Worm (Caenorhabditis elegans) whole organism, L1 larva: ENCODE data around the gene slc-30A9.
"Not testable (repeated sequence)": the region's sequence is repeated elsewhere in the genome, so short reads cannot be mapped to it uniquely, and the experiment has no call there.

Source experiments
- C34B4.2 ChIP-seq: sonication (generic microtip); optimal IDR thresholded peaks from 2 replicates; lab custom pipeline; 2017; ENCODE audit warnings: mild to moderate bottlenecking, missing genetic modification characterization, missing compliant biosample characterization
- Y116A8C.19 ChIP-seq: sonication (generic microtip); optimal IDR thresholded peaks from 2 replicates; lab custom pipeline; 2016; ENCODE audit warnings: missing compliant biosample characterization, missing genetic modification characterization, borderline replicate concordance
- blmp-1 ChIP-seq: fragments of 150-350 bp; optimal IDR thresholded peaks from 2 replicates; lab custom pipeline; 2014; ENCODE audit warnings: missing biosample characterization, missing genetic modification characterization
- ceh-63 ChIP-seq: fragments of 200-800 bp; sonication (Bioruptor generic); optimal IDR thresholded peaks from 2 replicates; lab custom pipeline; 2018; ENCODE audit warnings: mild to moderate bottlenecking, missing genetic modification characterization, missing compliant biosample characterization
- ceh-90 ChIP-seq: sonication (generic microtip); optimal IDR thresholded peaks from 2 replicates; lab custom pipeline; 2016; ENCODE audit warnings: missing genetic modification characterization, missing compliant biosample characterization
- ces-1 ChIP-seq: fragments of 150-350 bp; optimal IDR thresholded peaks from 2 replicates; lab custom pipeline; 2014; ENCODE audit warnings: missing biosample characterization, missing genetic modification reagents, missing genetic modification characterization
- efl-1 ChIP-seq, 4 experiments: fragments of 150-350 bp; optimal IDR thresholded peaks in 3 of 4; peaks in 1 of 4; 1 replicate in 1 of 4; 2 replicates in 3 of 4; lab custom pipeline; 2014; ENCODE audit warnings: missing biosample characterization in 2 of 4, missing genetic modification characterization in 2 of 4, missing genetic modification reagents in 2 of 4
- efl-3 ChIP-seq: fragments of 200-800 bp; sonication (Bioruptor generic); optimal IDR thresholded peaks from 2 replicates; lab custom pipeline; 2018; ENCODE audit warnings: mild to moderate bottlenecking, missing genetic modification characterization, missing compliant biosample characterization
- egl-27 ChIP-seq, 2 experiments: fragments of 150-350 bp in 1 of 2; sonication (generic microtip); optimal IDR thresholded peaks; 3 replicates each; lab custom pipeline; 2017 to 2018; ENCODE audit warnings: missing biosample characterization in 2 of 2, missing genetic modification characterization in 2 of 2, missing genetic modification reagents in 2 of 2
- elt-2 ChIP-seq: sonication (generic microtip); optimal IDR thresholded peaks from 2 replicates; lab custom pipeline; 2016; ENCODE audit warnings: missing genetic modification characterization, mild to moderate bottlenecking, inconsistent platforms, missing compliant biosample characterization, missing genetic modification reagents
- ets-5 ChIP-seq: fragments of 200-800 bp; sonication (Bioruptor generic); IDR thresholded peaks from 2 replicates; pipeline ENCODE4 v1.3.6; 2022; ENCODE audit warnings: missing genetic modification characterization, missing compliant biosample characterization
- fkh-10 ChIP-seq: sonication (generic microtip); optimal IDR thresholded peaks from 2 replicates; lab custom pipeline; 2017; ENCODE audit warnings: missing biosample characterization, missing genetic modification reagents, missing genetic modification characterization
- fos-1 ChIP-seq: fragments of 150-350 bp; optimal IDR thresholded peaks from 2 replicates; lab custom pipeline; 2014; ENCODE audit warnings: missing biosample characterization, missing genetic modification characterization
- isw-1 ChIP-seq: fragments of 200-800 bp; sonication (Bioruptor generic); IDR thresholded peaks from 2 replicates; pipeline ENCODE4 v1.3.6; 2022; ENCODE audit warnings: missing genetic modification characterization, missing compliant biosample characterization
- lin-13 ChIP-seq: fragments of 150-350 bp; optimal IDR thresholded peaks from 2 replicates; lab custom pipeline; 2014; ENCODE audit warnings: missing biosample characterization, missing genetic modification reagents, missing genetic modification characterization
- lin-15B ChIP-seq: fragments of 150-350 bp; sonication (generic microtip); optimal IDR thresholded peaks from 3 replicates; lab custom pipeline; 2014; ENCODE audit warnings: missing biosample characterization, missing genetic modification characterization
- lin-35 ChIP-seq, 2 experiments: fragments of 150-350 bp; optimal IDR thresholded peaks; 2 replicates each; lab custom pipeline; 2014; ENCODE audit warnings: missing biosample characterization in 2 of 2, missing genetic modification characterization in 2 of 2, missing genetic modification reagents in 2 of 2
- mdl-1 ChIP-seq, 2 experiments: fragments of 150-350 bp; optimal IDR thresholded peaks; 2 replicates each; lab custom pipeline; 2014 to 2017; ENCODE audit warnings: missing biosample characterization in 2 of 2, missing genetic modification characterization in 2 of 2, inconsistent platforms in 1 of 2
- mef-2 ChIP-seq: fragments of 150-350 bp; optimal IDR thresholded peaks from 2 replicates; lab custom pipeline; 2014; ENCODE audit warnings: missing biosample characterization, missing genetic modification characterization
- nhr-12 ChIP-seq: sonication (generic microtip); optimal IDR thresholded peaks from 2 replicates; lab custom pipeline; 2017; ENCODE audit warnings: missing biosample characterization, missing genetic modification characterization
- nhr-19 ChIP-seq: fragments of 200-800 bp; sonication (Bioruptor generic); conservative IDR thresholded peaks from 2 replicates; pipeline ENCODE4 v1.3.6; 2022; ENCODE audit warnings: missing genetic modification characterization, missing compliant biosample characterization
- nhr-237 ChIP-seq: fragments of 150-350 bp; optimal IDR thresholded peaks from 2 replicates; lab custom pipeline; 2014; ENCODE audit warnings: missing biosample characterization, missing genetic modification characterization
- nhr-71 ChIP-seq: sonication (generic microtip); optimal IDR thresholded peaks from 2 replicates; lab custom pipeline; 2016; ENCODE audit warnings: mild to moderate bottlenecking, missing genetic modification characterization, moderate library complexity, missing compliant biosample characterization
- nhr-76 ChIP-seq: sonication (generic microtip); optimal IDR thresholded peaks from 2 replicates; lab custom pipeline; 2017; ENCODE audit warnings: missing biosample characterization, missing genetic modification characterization
- nhr-85 ChIP-seq: sonication (generic microtip); peaks from one replicate; lab custom pipeline; 2016; ENCODE audit warnings: missing genetic modification characterization, inconsistent platforms, missing compliant biosample characterization
- nhr-90 ChIP-seq: sonication (generic microtip); optimal IDR thresholded peaks from 2 replicates; lab custom pipeline; 2016; ENCODE audit warnings: mild to moderate bottlenecking, missing genetic modification characterization, missing compliant biosample characterization; ENCODE audit not compliant: poor library complexity
- pax-3 ChIP-seq: fragments of 200-800 bp; sonication (Bioruptor generic); optimal IDR thresholded peaks from 2 replicates; lab custom pipeline; 2018; ENCODE audit warnings: mild to moderate bottlenecking, missing genetic modification characterization, moderate library complexity, missing compliant biosample characterization
- sox-4 ChIP-seq: sonication (generic microtip); optimal IDR thresholded peaks from 2 replicates; lab custom pipeline; 2016; ENCODE audit warnings: missing genetic modification characterization, missing compliant biosample characterization
- sup-37 ChIP-seq: fragments of 200-800 bp; sonication (Bioruptor generic); optimal IDR thresholded peaks from 2 replicates; lab custom pipeline; 2018; ENCODE audit warnings: mild to moderate bottlenecking, missing genetic modification characterization, missing compliant biosample characterization
- tbx-2 ChIP-seq: sonication (generic microtip); optimal IDR thresholded peaks from 2 replicates; lab custom pipeline; 2016; ENCODE audit warnings: missing genetic modification characterization, missing compliant biosample characterization
- tlp-1 ChIP-seq: fragments of 150-350 bp; optimal IDR thresholded peaks from 2 replicates; lab custom pipeline; 2014; ENCODE audit warnings: missing biosample characterization, missing genetic modification characterization
- unc-130 ChIP-seq: fragments of 150-350 bp; optimal IDR thresholded peaks from 2 replicates; lab custom pipeline; 2017; ENCODE audit warnings: missing biosample characterization, missing genetic modification characterization, inconsistent platforms
- unc-62 ChIP-seq: fragments of 150-350 bp; optimal IDR thresholded peaks from 2 replicates; lab custom pipeline; 2014; ENCODE audit warnings: missing biosample characterization, missing genetic modification reagents, missing genetic modification characterization
- unc-98 ChIP-seq: fragments of 200-800 bp; sonication (Bioruptor generic); IDR thresholded peaks from 2 replicates; pipeline ENCODE4 v1.3.6; 2022; ENCODE audit warnings: missing genetic modification characterization, missing compliant biosample characterization
- xbp-1 ChIP-seq: sonication (generic microtip); optimal IDR thresholded peaks from 2 replicates; lab custom pipeline; 2016; ENCODE audit warnings: missing genetic modification characterization, missing compliant biosample characterization
- zag-1 ChIP-seq: fragments of 150-350 bp; optimal IDR thresholded peaks from 2 replicates; lab custom pipeline; 2014; ENCODE audit warnings: missing biosample characterization, missing genetic modification characterization
- zip-4 ChIP-seq: fragments of 200-800 bp; sonication (Bioruptor generic); optimal IDR thresholded peaks from 2 replicates; lab custom pipeline; 2018; ENCODE audit warnings: mild to moderate bottlenecking, missing genetic modification characterization, moderate library complexity, missing compliant biosample characterization
- ztf-4 ChIP-seq: fragments of 150-350 bp; optimal IDR thresholded peaks from 2 replicates; lab custom pipeline; 2014; ENCODE audit warnings: missing biosample characterization, missing genetic modification characterization

slc-30A9 gene

DNA sequence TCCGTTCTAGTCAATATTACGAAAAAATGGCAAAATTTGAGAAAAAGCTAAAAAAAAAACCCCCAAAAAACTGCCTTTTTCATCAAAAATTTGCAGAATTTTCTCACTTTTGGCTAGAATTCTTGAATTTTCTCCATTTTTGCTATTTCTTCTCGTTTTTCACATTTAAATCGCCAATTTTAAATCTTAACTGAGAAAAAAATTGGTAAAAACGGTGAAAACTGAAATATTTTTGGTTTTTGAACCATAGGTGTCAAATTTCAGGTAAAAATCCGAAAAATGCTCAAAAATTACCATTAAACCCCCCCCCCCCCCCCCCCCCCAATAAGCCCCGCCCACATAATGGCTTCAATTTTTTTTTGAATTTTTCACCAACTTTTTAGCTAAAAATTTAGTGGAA is 746 bp upstream of the slc-30A9 start, which contains the start of gene cox-6B:
Gene cox-6B, plus strand, starts transcription at position 301 of the 400 bp plus-strand sequence.
- TF ChIP-seq tlp-1, fos-1, nhr-85 (tag; lab: Kevin White, UChicago): not testable (repeated sequence)
- TF ChIP-seq, all 84 proteins: peak for 0; not testable (repeated sequence) for 84

DNA sequence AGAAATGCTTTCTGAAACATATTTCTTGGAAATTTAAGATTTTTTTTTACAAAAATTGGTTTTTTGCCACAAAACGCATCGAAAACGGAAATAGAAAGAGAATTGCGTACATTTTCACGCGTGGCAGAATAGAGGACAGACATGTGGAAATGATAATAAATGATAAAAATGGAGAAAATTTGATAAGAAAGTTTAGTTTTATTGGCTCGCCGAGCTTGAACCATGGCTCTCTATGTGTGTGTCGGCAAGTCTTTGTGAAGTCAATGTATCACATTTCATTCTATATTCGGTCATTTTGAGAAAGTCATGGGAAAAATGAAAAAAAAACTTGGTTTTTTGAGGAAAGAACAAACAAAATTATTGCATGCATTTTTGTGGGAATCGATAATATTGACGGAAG is 11.2 kb downstream of the slc-30A9 start:
- TF ChIP-seq pax-3 (tag; lab: Kevin White, UChicago) (no peak), elt-2 (tag; lab: Kevin White, UChicago) (peak; percentile 48), lin-35 (GFP tag; optimal IDR thresholded peaks at IDR 0.05; lab: Kevin White, UChicago) (peak in 1 of 2 experiments; percentile 29)

DNA sequence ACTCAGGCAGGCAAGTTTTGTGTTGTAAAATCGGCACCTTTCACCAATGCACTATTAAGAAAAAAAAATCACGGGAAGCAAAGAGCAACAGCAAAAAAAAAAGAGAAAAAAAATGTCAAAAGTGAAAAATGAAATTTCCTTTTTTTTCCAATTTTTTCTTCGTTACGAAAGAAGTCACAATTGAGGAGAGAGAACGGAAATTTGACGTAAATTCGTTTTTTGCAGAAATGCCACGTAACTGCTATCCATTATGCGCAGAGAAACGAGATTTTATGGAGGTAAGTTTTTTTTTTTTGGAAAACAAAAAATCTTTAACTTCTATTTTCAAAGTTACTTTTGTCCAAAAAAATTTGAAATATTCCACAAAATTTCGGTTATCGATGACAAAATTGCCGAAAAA is 12.0 kb downstream of the slc-30A9 start:
- no peak for TF ChIP-seq efl-1 (optimal IDR thresholded peaks at IDR 0.05; lab: Kevin White, UChicago)
- TF ChIP-seq efl-1 (GFP tag; optimal IDR thresholded peaks at IDR 0.05 in 1 of 2; lab: Kevin White, UChicago) = peak in 1 of 2 experiments; percentile 62
- no peak for TF ChIP-seq ceh-90 (tag; lab: Kevin White, UChicago)
- peak; percentile 68 for TF ChIP-seq ces-1 (GFP tag; lab: Kevin White, UChicago)
- TF ChIP-seq unc-62 (GFP tag; lab: Kevin White, UChicago) = no peak
- TF ChIP-seq zag-1 = peak; percentile 1
- peak; percentile 87 for TF ChIP-seq fkh-10 (GFP tag; lab: Kevin White, UChicago)
- no peak for TF ChIP-seq nhr-12 (tag; lab: Kevin White, UChicago)
- TF ChIP-seq, all 84 proteins: peak for 4

DNA sequence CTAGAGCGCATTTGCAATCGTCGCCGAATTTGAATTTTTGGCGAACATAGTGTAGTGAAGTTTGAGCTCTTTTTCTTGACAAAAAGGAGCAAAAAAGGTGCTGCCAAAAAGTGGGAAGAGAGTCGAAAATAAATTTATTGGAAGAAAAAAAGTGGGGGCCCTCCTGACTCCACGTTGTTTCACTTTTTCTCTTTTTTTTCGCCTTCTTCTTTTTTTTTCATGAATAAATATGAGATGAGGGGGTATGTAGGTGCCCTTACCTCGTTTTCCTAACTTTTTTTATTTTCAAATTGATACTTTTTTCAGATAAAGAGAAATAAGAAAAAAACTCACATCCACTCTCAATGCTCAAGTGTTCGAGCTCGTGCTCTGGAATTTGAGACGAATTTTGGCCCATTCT is 12.6 kb downstream of the slc-30A9 start, which contains the start of the genes Y71H2AL.2, Y71H2AL.4 and pbo-1:
Gene Y71H2AL.2, plus strand, starts transcription at position 301 of the 400 bp plus-strand sequence.
Gene Y71H2AL.4, plus strand, starts transcription at position 345 of the 400 bp plus-strand sequence.
Gene pbo-1, minus strand, starts transcription at position 400 of the 400 bp plus-strand sequence.
- no peak for TF ChIP-seq ceh-63 (GFP tag; lab: Kevin White, UChicago)
- no peak for TF ChIP-seq efl-3
- no peak for TF ChIP-seq unc-130 (tag; lab: Kevin White, UChicago)
- no peak for TF ChIP-seq efl-1 (optimal IDR thresholded peaks at IDR 0.05; lab: Kevin White, UChicago)
- TF ChIP-seq efl-1 (GFP tag; optimal IDR thresholded peaks at IDR 0.05 in 1 of 2; lab: Kevin White, UChicago) = peak in 1 of 2 experiments; percentile 83
- no peak for TF ChIP-seq nhr-237
- TF ChIP-seq, all 84 proteins: peak for 1

DNA sequence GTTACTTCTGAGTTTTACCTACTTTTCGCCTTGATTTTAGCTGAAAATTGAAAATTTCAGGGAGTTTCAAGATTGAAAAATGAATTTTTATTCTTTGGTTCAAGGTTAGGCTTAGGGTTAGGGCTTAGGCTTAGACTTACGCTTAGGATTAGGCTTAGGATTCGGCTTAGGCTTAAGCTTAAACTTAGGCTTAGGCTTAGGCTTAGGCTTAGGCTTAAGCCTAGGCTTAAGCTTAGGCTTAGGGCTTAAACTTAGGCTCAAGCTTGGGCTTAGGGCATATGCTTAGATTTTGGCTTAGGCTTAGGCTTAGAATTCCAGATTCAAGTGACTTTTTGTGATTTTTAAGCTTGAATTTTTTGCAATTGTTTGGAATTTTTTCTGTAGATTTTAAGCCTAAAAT is 15.2 kb downstream of the slc-30A9 start:
- TF ChIP-seq sox-4 (tag; lab: Kevin White, UChicago) = no peak
- no peak for TF ChIP-seq isw-1 (GFP tag; lab: Robert Waterston, UW)
- TF ChIP-seq tbx-2 (tag; lab: Kevin White, UChicago) = no peak
- no peak for TF ChIP-seq ztf-4 (tag; lab: Kevin White, UChicago)
- no peak for TF ChIP-seq ets-5 (GFP tag; lab: Robert Waterston, UW)
- no peak for TF ChIP-seq mef-2 (tag; lab: Kevin White, UChicago)

DNA sequence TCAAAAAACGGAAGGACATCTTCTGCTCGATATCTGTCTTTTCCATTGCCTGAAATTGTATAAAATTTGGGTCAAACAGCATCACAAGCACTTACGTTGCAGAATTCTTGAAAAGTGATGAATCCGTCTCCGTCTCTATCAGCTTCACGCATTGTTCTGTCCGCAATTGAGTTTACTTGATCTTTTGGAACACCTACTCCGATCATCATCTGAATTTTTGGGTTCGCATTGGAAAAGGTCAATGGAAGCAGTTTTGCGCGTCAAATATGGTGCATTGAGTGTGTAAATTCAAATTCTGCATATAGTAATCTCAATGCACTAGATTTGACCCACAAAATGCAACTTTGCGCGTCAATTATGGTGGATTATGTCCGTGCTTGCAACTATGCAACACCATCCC is 17.1 kb downstream of the slc-30A9 start:
- TF ChIP-seq mdl-1 (tag; optimal IDR thresholded peaks at IDR 0.05; lab: Kevin White, UChicago) = no peak
- TF ChIP-seq nhr-19 (GFP tag; lab: Robert Waterston, UW) = no peak
- no peak for TF ChIP-seq mef-2 (tag; lab: Kevin White, UChicago)
- no peak for TF ChIP-seq ceh-90 (tag; lab: Kevin White, UChicago)
- TF ChIP-seq nhr-71 (tag; lab: Kevin White, UChicago) = no peak
- no peak for TF ChIP-seq efl-1 (optimal IDR thresholded peaks at IDR 0.05; lab: Kevin White, UChicago)
- TF ChIP-seq efl-1 (GFP tag; optimal IDR thresholded peaks at IDR 0.05 in 1 of 2; lab: Kevin White, UChicago) = peak in 1 of 2 experiments; percentile 6

DNA sequence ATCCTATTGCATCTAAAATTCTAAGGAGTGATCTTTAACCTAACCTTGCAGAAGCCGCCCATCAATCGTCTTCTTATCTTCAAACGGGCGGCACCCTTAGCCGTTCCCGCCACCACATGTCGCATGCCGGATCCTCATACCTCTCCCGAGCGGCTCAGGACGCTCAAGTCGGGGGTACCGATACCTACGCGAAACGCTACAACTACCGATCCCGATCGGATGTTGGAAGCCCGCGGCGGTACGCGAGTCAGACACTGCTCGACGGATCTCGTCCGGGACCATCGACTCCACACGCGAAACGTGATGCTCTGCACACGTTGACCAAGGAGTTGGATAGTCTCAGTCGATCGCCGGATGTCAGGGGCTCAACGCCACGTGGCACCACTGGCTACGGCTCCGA is 19.3 kb downstream of the slc-30A9 start:
- TF ChIP-seq nhr-76 (no peak), blmp-1 (tag; lab: Kevin White, UChicago) (no peak), Y116A8C.19 (tag; lab: Kevin White, UChicago) (no peak), lin-13 (GFP tag; lab: Kevin White, UChicago) (no peak), egl-27 (tag; optimal IDR thresholded peaks at IDR 0.05; lab: Kevin White, UChicago) (no peak), C34B4.2 (tag; lab: Kevin White, UChicago) (no peak), nhr-71 (tag; lab: Kevin White, UChicago) (no peak), zag-1 (no peak), lin-15B (tag; lab: Kevin White, UChicago) (no peak), unc-98 (GFP tag; lab: Robert Waterston, UW) (no peak), zip-4 (no peak), sup-37 (no peak), nhr-90 (no peak), xbp-1 (tag; lab: Kevin White, UChicago) (no peak)
